Fruit fly (Drosophila melanogaster) whole organism, embryonic: ENCODE results near the gene IFT54.

ENCODE experiments used
- Adf1 ChIP-seq: fragments of 200-800 bp; sonication (Bioruptor generic); IDR thresholded peaks from 2 replicates; pipeline ENCODE4 v1.3.6; 2022; ENCODE audit warnings: missing biosample characterization, missing genetic modification characterization
- Bteb2 ChIP-seq: fragments of 200-800 bp; sonication (Bioruptor generic); optimal IDR thresholded peaks from 2 replicates; lab custom pipeline; 2016; ENCODE audit warnings: missing biosample characterization, missing genetic modification characterization
- CG10147 ChIP-seq: fragments of 200-800 bp; sonication (Bioruptor generic); optimal IDR thresholded peaks from 2 replicates; lab custom pipeline; 2019; ENCODE audit warnings: missing biosample characterization, mild to moderate bottlenecking, missing genetic modification characterization, moderate library complexity
- CG12744 ChIP-seq: fragments of 200-800 bp; sonication (Bioruptor generic); optimal IDR thresholded peaks from 2 replicates; lab custom pipeline; 2016; ENCODE audit warnings: missing biosample characterization, missing genetic modification characterization
- CG13775 ChIP-seq: fragments of 200-800 bp; sonication (Bioruptor generic); optimal IDR thresholded peaks from 3 replicates; lab custom pipeline; 2017; ENCODE audit warnings: missing biosample characterization, mild to moderate bottlenecking, missing genetic modification characterization
- CG14965 ChIP-seq: fragments of 200-800 bp; sonication (Bioruptor generic); optimal IDR thresholded peaks from 2 replicates; lab custom pipeline; 2016; ENCODE audit warnings: missing biosample characterization, missing genetic modification characterization, borderline replicate concordance
- CG1603 ChIP-seq: fragments of 200-800 bp; sonication (Bioruptor generic); optimal IDR thresholded peaks from 2 replicates; lab custom pipeline; 2019; ENCODE audit warnings: missing biosample characterization, mild to moderate bottlenecking, missing genetic modification characterization, moderate library complexity
- CG16779 ChIP-seq: fragments of 200-800 bp; sonication (Bioruptor generic); IDR thresholded peaks from 2 replicates; pipeline ENCODE4 v1.3.6; 2022; ENCODE audit warnings: missing biosample characterization, missing genetic modification characterization
- CG16863 ChIP-seq: fragments of 200-800 bp; sonication (Bioruptor generic); optimal IDR thresholded peaks from 3 replicates; lab custom pipeline; 2016; ENCODE audit warnings: missing biosample characterization, missing genetic modification characterization
- CG17359 ChIP-seq: fragments of 200-800 bp; sonication (Bioruptor generic); optimal IDR thresholded peaks from 3 replicates; lab custom pipeline; 2018; ENCODE audit warnings: missing biosample characterization, mild to moderate bottlenecking, missing genetic modification characterization, moderate library complexity
- CG18262 ChIP-seq: fragments of 200-800 bp; optimal IDR thresholded peaks from 3 replicates; lab custom pipeline; 2019; ENCODE audit warnings: missing biosample characterization, mild to moderate bottlenecking, missing genetic modification characterization, moderate library complexity
- CG18599 ChIP-seq: fragments of 200-800 bp; sonication (Bioruptor generic); optimal IDR thresholded peaks from 3 replicates; lab custom pipeline; 2017; ENCODE audit warnings: missing biosample characterization, missing genetic modification characterization, mild to moderate bottlenecking, moderate library complexity, missing genetic modification reagents
- CG30403 ChIP-seq: fragments of 200-800 bp; sonication (Bioruptor generic); optimal IDR thresholded peaks from 3 replicates; lab custom pipeline; 2016; ENCODE audit warnings: missing biosample characterization, missing genetic modification characterization
- CG30431 ChIP-seq: fragments of 200-800 bp; sonication (Bioruptor generic); optimal IDR thresholded peaks from 2 replicates; lab custom pipeline; 2017; ENCODE audit warnings: missing biosample characterization, missing genetic modification characterization
- CG34376 ChIP-seq: fragments of 200-800 bp; sonication (Bioruptor generic); optimal IDR thresholded peaks from 2 replicates; lab custom pipeline; 2018; ENCODE audit warnings: missing biosample characterization, mild to moderate bottlenecking, missing genetic modification characterization
- CG6765 ChIP-seq: fragments of 200-800 bp; sonication (Bioruptor generic); optimal IDR thresholded peaks from 3 replicates; lab custom pipeline; 2017; ENCODE audit warnings: missing biosample characterization, mild to moderate bottlenecking, missing genetic modification characterization
- CG9817 ChIP-seq: fragments of 200-800 bp; sonication (Bioruptor generic); optimal IDR thresholded peaks from 2 replicates; lab custom pipeline; 2018; ENCODE audit warnings: missing biosample characterization, mild to moderate bottlenecking, missing genetic modification characterization, moderate library complexity
- CrebB ChIP-seq: fragments of 200-800 bp; sonication (Bioruptor generic); optimal IDR thresholded peaks from 3 replicates; lab custom pipeline; 2018; ENCODE audit warnings: missing biosample characterization, mild to moderate bottlenecking, missing genetic modification characterization
- Deaf1 ChIP-seq: fragments of 200-800 bp; optimal IDR thresholded peaks from 3 replicates; lab custom pipeline; 2019; ENCODE audit warnings: missing biosample characterization, mild to moderate bottlenecking, missing genetic modification characterization, moderate library complexity
- Dip3 ChIP-seq: fragments of 200-800 bp; sonication (Bioruptor generic); optimal IDR thresholded peaks from 3 replicates; lab custom pipeline; 2016; ENCODE audit warnings: missing biosample characterization, missing genetic modification characterization
- Eip74EF ChIP-seq, 2 experiments: fragments of 200-800 bp in 1 of 2; fragments of >200 bp in 1 of 2; sonication (Bioruptor generic) in 1 of 2; optimal IDR thresholded peaks; 2 replicates each; lab custom pipeline; 2017 to 2019; ENCODE audit warnings: missing biosample characterization in 2 of 2, missing genetic modification characterization in 2 of 2, mild to moderate bottlenecking in 1 of 2, moderate library complexity in 1 of 2
- HLH4C ChIP-seq: fragments of 200-800 bp; sonication (Bioruptor generic); IDR thresholded peaks from 3 replicates; pipeline ENCODE4 v1.3.6; 2022; ENCODE audit warnings: missing biosample characterization, missing genetic modification characterization; ENCODE audit not compliant: partially characterized antibody
- Hand ChIP-seq: fragments of 200-800 bp; sonication (Bioruptor generic); optimal IDR thresholded peaks from 2 replicates; lab custom pipeline; 2017; ENCODE audit warnings: mild to moderate bottlenecking, missing biosample characterization, missing genetic modification reagents, missing genetic modification characterization
- Hr78 ChIP-seq, 2 experiments: fragments of 200-800 bp in 1 of 2; fragments of >200 bp in 1 of 2; sonication (Bioruptor generic) in 1 of 2; optimal IDR thresholded peaks; 2 replicates each; lab custom pipeline; 2017 to 2019; ENCODE audit warnings: missing biosample characterization in 2 of 2, missing genetic modification characterization in 2 of 2, mild to moderate bottlenecking in 1 of 2, moderate library complexity in 1 of 2
- Med ChIP-seq: fragments of 200-800 bp; sonication (Bioruptor generic); peaks from one replicate; lab custom pipeline; 2016; ENCODE audit warnings: missing biosample characterization, missing genetic modification characterization, mild to moderate bottlenecking, inconsistent platforms, moderate library complexity
- Meics ChIP-seq: fragments of 200-800 bp; sonication (Bioruptor generic); optimal IDR thresholded peaks from 2 replicates; lab custom pipeline; 2017; ENCODE audit warnings: missing biosample characterization, mild to moderate bottlenecking, missing genetic modification characterization
- Nf-YA ChIP-seq: fragments of 200-800 bp; sonication (Bioruptor generic); IDR thresholded peaks from 2 replicates; pipeline ENCODE4 v1.3.6; 2022; ENCODE audit warnings: missing biosample characterization, missing genetic modification characterization
- Sox102F ChIP-seq: fragments of 200-800 bp; sonication (Bioruptor generic); optimal IDR thresholded peaks from 2 replicates; lab custom pipeline; 2018; ENCODE audit warnings: missing biosample characterization, mild to moderate bottlenecking, missing genetic modification characterization, moderate library complexity
- Sry-β ChIP-seq: fragments of 200-800 bp; sonication (Bioruptor generic); optimal IDR thresholded peaks from 2 replicates; lab custom pipeline; 2018; ENCODE audit warnings: missing biosample characterization, mild to moderate bottlenecking, missing genetic modification characterization, moderate library complexity
- Xbp1 ChIP-seq: fragments of 200-800 bp; sonication (Bioruptor generic); optimal IDR thresholded peaks from 3 replicates; lab custom pipeline; 2016; ENCODE audit warnings: missing biosample characterization, mild to moderate bottlenecking, missing genetic modification characterization
- cg ChIP-seq: fragments of 200-800 bp; sonication (Bioruptor generic); optimal IDR thresholded peaks from 3 replicates; lab custom pipeline; 2019; ENCODE audit warnings: missing biosample characterization, mild to moderate bottlenecking, missing genetic modification characterization, moderate library complexity
- dm ChIP-seq: fragments of 200-800 bp; sonication (Bioruptor generic); optimal IDR thresholded peaks from 3 replicates; lab custom pipeline; 2016; ENCODE audit warnings: missing biosample characterization, missing genetic modification characterization
- dmrt99B ChIP-seq: fragments of 200-800 bp; sonication (Bioruptor generic); optimal IDR thresholded peaks from 2 replicates; lab custom pipeline; 2018; ENCODE audit warnings: missing biosample characterization, mild to moderate bottlenecking, missing genetic modification characterization, moderate library complexity
- eve ChIP-seq, 2 experiments: fragments of >200 bp; optimal IDR thresholded peaks; 2 replicates each; lab custom pipeline; 2017; ENCODE audit warnings: missing biosample characterization in 2 of 2, missing genetic modification characterization in 2 of 2
- gsb ChIP-seq: fragments of 200-800 bp; sonication (Bioruptor generic); IDR thresholded peaks from 2 replicates; pipeline ENCODE4 v1.3.6; 2022; ENCODE audit warnings: missing biosample characterization, missing genetic modification characterization
- hkb ChIP-seq, 2 experiments: fragments of 200-800 bp in 1 of 2; fragments of >200 bp in 1 of 2; sonication (Bioruptor generic) in 1 of 2; IDR thresholded peaks in 1 of 2; optimal IDR thresholded peaks in 1 of 2; 2 replicates each; pipeline versions ENCODE4 v1.3.6 to Lab custom; 2017 to 2022; ENCODE audit warnings: missing biosample characterization in 1 of 2, missing genetic modification characterization in 1 of 2
- ind ChIP-seq: fragments of 200-800 bp; sonication (Bioruptor generic); optimal IDR thresholded peaks from 3 replicates; lab custom pipeline; 2016; ENCODE audit warnings: missing biosample characterization, missing genetic modification characterization
- mam ChIP-seq: fragments of 200-800 bp; sonication (Bioruptor generic); optimal IDR thresholded peaks from 3 replicates; lab custom pipeline; 2016; ENCODE audit warnings: missing biosample characterization, missing genetic modification characterization
- nom ChIP-seq: fragments of 200-800 bp; sonication (Bioruptor generic); optimal IDR thresholded peaks from 2 replicates; lab custom pipeline; 2017; ENCODE audit warnings: missing biosample characterization, missing genetic modification characterization, mild to moderate bottlenecking, moderate library complexity, missing genetic modification reagents
- odd ChIP-seq: fragments of 200-800 bp; sonication (Bioruptor generic); optimal IDR thresholded peaks from 2 replicates; lab custom pipeline; 2017; ENCODE audit warnings: missing biosample characterization, mild to moderate bottlenecking, missing genetic modification characterization
- pzg ChIP-seq: fragments of 200-800 bp; sonication (Bioruptor generic); optimal IDR thresholded peaks from 3 replicates; lab custom pipeline; 2018; ENCODE audit warnings: missing biosample characterization, mild to moderate bottlenecking, missing genetic modification characterization, moderate library complexity
- salm ChIP-seq: fragments of 200-800 bp; sonication (Bioruptor generic); optimal IDR thresholded peaks from 2 replicates; lab custom pipeline; 2018; ENCODE audit warnings: missing biosample characterization, mild to moderate bottlenecking, missing genetic modification characterization
- ssp ChIP-seq: fragments of 200-800 bp; sonication (Bioruptor generic); IDR thresholded peaks from 2 replicates; pipeline ENCODE4 v1.3.6; 2022; ENCODE audit warnings: missing biosample characterization, missing genetic modification characterization
- tap ChIP-seq: fragments of 200-800 bp; optimal IDR thresholded peaks from 3 replicates; lab custom pipeline; 2019; ENCODE audit warnings: missing biosample characterization, mild to moderate bottlenecking, missing genetic modification characterization, moderate library complexity
- toy ChIP-seq: fragments of 200-800 bp; sonication (Bioruptor generic); IDR thresholded peaks from 2 replicates; pipeline ENCODE4 v1.3.6; 2022; ENCODE audit warnings: missing biosample characterization, missing genetic modification characterization
- wor ChIP-seq: fragments of 200-800 bp; sonication (Bioruptor generic); IDR thresholded peaks from 2 replicates; pipeline ENCODE4 v1.3.6; 2022; ENCODE audit warnings: missing biosample characterization, missing genetic modification characterization
- z ChIP-seq: fragments of 200-800 bp; sonication (Bioruptor generic); IDR thresholded peaks from 3 replicates; pipeline ENCODE4 v1.3.6; 2022; ENCODE audit warnings: missing biosample characterization, missing genetic modification characterization
- zfh2 ChIP-seq: fragments of 200-800 bp; sonication (Bioruptor generic); optimal IDR thresholded peaks from 2 replicates; lab custom pipeline; 2016; ENCODE audit warnings: missing biosample characterization, missing genetic modification characterization

IFT54 gene

dm6 chr3R:14285059-14285953 lies 16.9 kb upstream of the IFT54 start (continued):
- TF ChIP-seq CG6765 (no peak), odd (GFP tag; lab: Kevin White, UChicago) (no peak), mam (GFP tag; lab: Kevin White, UChicago) (peak; percentile 6), toy (GFP tag; lab: Robert Waterston, UW) (no peak), CG9817 (tag; lab: Kevin White, UChicago) (peak; percentile 16), CG18262 (tag; lab: Kevin White, UChicago) (peak; percentile 10), pzg (GFP tag; lab: Kevin White, UChicago) (no peak), Adf1 (no peak), nom (GFP tag; lab: Kevin White, UChicago) (no peak), CG16779 (GFP tag; lab: Robert Waterston, UW) (no peak), Nf-YA (GFP tag; lab: Robert Waterston, UW) (no peak), CG17359 (tag; lab: Kevin White, UChicago) (no peak), dmrt99B (tag; lab: Kevin White, UChicago) (peak; percentile 31), Hr78 (GFP tag; optimal IDR thresholded peaks at IDR 0.05; lab: Kevin White, UChicago) (no peak), Deaf1 (peak; percentile 29), Hand (GFP tag; lab: Kevin White, UChicago) (no peak), ssp (GFP tag; lab: Robert Waterston, UW) (no peak), dm (GFP tag; lab: Kevin White, UChicago) (no peak), zfh2 (no peak), wor (GFP tag; lab: Robert Waterston, UW) (no peak), CG34376 (GFP tag; lab: Kevin White, UChicago) (peak; percentile 51), CG14965 (no peak), z (GFP tag; lab: Robert Waterston, UW) (no peak), eve (GFP tag; optimal IDR thresholded peaks at IDR 0.05; lab: Kevin White, UChicago) (peak in 1 of 2 experiments; percentile 32), CG18599 (GFP tag; lab: Kevin White, UChicago) (no peak), hkb (optimal IDR thresholded peaks at IDR 0.05; lab: Kevin White, UChicago) (no peak), hkb (GFP tag; IDR thresholded peaks at IDR 0.05; lab: Robert Waterston, UW) (no peak), ind (GFP tag; lab: Kevin White, UChicago) (peak; percentile 23), CrebB (tag; lab: Kevin White, UChicago) (no peak), CG30403 (GFP tag; lab: Kevin White, UChicago) (peak; percentile 25), tap (no peak), Meics (GFP tag; lab: Kevin White, UChicago) (peak; percentile 6), CG12744 (GFP tag; lab: Kevin White, UChicago) (no peak), CG1603 (tag; lab: Kevin White, UChicago) (no peak), Eip74EF (GFP tag; optimal IDR thresholded peaks at IDR 0.05; lab: Kevin White, UChicago) (no peak), gsb (GFP tag; lab: Robert Waterston, UW) (no peak), Sry-β (GFP tag; lab: Kevin White, UChicago) (no peak), HLH4C (GFP tag; lab: Robert Waterston, UW) (no peak), Dip3 (GFP tag; lab: Kevin White, UChicago) (no peak), Bteb2 (no peak), Xbp1 (GFP tag; lab: Kevin White, UChicago) (peak; percentile 17), salm (peak; percentile 1), CG10147 (GFP tag; lab: Kevin White, UChicago) (peak; percentile 25), Med (peak; percentile 83), CG30431 (peak; percentile 3), cg (GFP tag; lab: Kevin White, UChicago) (peak; percentile 46), Sox102F (peak; percentile 36), CG13775 (GFP tag; lab: Kevin White, UChicago) (peak; percentile 13), CG16863 (GFP tag; lab: Kevin White, UChicago) (no peak)
